Worm (Caenorhabditis elegans) whole organism, midembryonic: ENCODE results near the gene ceh-7.

Experiments
- cog-1 ChIP-seq: sonication (generic microtip); optimal IDR thresholded peaks from 2 replicates; lab custom pipeline; 2016; ENCODE audit warnings: missing genetic modification characterization, missing compliant biosample characterization
- ztf-29 ChIP-seq: fragments of 200-800 bp; sonication (Bioruptor generic); IDR thresholded peaks from 2 replicates; pipeline ENCODE4 v1.3.6; 2022; ENCODE audit warnings: missing genetic modification reagents, missing genetic modification characterization, missing compliant biosample characterization

- no peak for TF ChIP-seq ztf-29
- no peak for TF ChIP-seq cog-1
Measured at ce11 chrII:8675369-8675768, 28.3 kb downstream of the ceh-7 start.
